Worm (Caenorhabditis elegans) whole organism, L1 larva: ENCODE results near the gene tmem-138.

Source experiments
- C34B4.2 ChIP-seq: sonication (generic microtip); optimal IDR thresholded peaks from 2 replicates; lab custom pipeline; 2017; ENCODE audit warnings: mild to moderate bottlenecking, missing genetic modification characterization, missing compliant biosample characterization
- Y116A8C.19 ChIP-seq: sonication (generic microtip); optimal IDR thresholded peaks from 2 replicates; lab custom pipeline; 2016; ENCODE audit warnings: missing compliant biosample characterization, missing genetic modification characterization, borderline replicate concordance
- aly-2 ChIP-seq: fragments of 150-350 bp; optimal IDR thresholded peaks from 2 replicates; lab custom pipeline; 2014; ENCODE audit warnings: missing biosample characterization, missing genetic modification characterization
- ceh-63 ChIP-seq: fragments of 200-800 bp; sonication (Bioruptor generic); optimal IDR thresholded peaks from 2 replicates; lab custom pipeline; 2018; ENCODE audit warnings: mild to moderate bottlenecking, missing genetic modification characterization, missing compliant biosample characterization
- ceh-8 ChIP-seq: fragments of 200-800 bp; sonication (Bioruptor generic); optimal IDR thresholded peaks from 2 replicates; lab custom pipeline; 2018; ENCODE audit warnings: mild to moderate bottlenecking, missing genetic modification characterization, moderate library complexity, missing compliant biosample characterization
- ceh-90 ChIP-seq: sonication (generic microtip); optimal IDR thresholded peaks from 2 replicates; lab custom pipeline; 2016; ENCODE audit warnings: missing genetic modification characterization, missing compliant biosample characterization
- ces-1 ChIP-seq: fragments of 150-350 bp; optimal IDR thresholded peaks from 2 replicates; lab custom pipeline; 2014; ENCODE audit warnings: missing biosample characterization, missing genetic modification reagents, missing genetic modification characterization
- dpl-1 ChIP-seq, 3 experiments: fragments of 150-350 bp in 2 of 3; sonication (generic microtip) in 1 of 3; optimal IDR thresholded peaks; 2 replicates each; lab custom pipeline; 2014 to 2017; ENCODE audit warnings: missing biosample characterization in 3 of 3, missing genetic modification characterization in 3 of 3, missing genetic modification reagents in 3 of 3
- dsc-1 ChIP-seq: sonication (generic microtip); optimal IDR thresholded peaks from 2 replicates; lab custom pipeline; 2016; ENCODE audit warnings: mild to moderate bottlenecking, missing genetic modification characterization, missing compliant biosample characterization
- efl-1 ChIP-seq, 4 experiments: fragments of 150-350 bp; optimal IDR thresholded peaks in 3 of 4; peaks in 1 of 4; 1 replicate in 1 of 4; 2 replicates in 3 of 4; lab custom pipeline; 2014; ENCODE audit warnings: missing biosample characterization in 2 of 4, missing genetic modification characterization in 2 of 4, missing genetic modification reagents in 2 of 4
- egl-13 ChIP-seq: sonication (generic microtip); optimal IDR thresholded peaks from 2 replicates; lab custom pipeline; 2016; ENCODE audit warnings: missing genotype, missing genetic modification reagents, missing genetic modification characterization, missing compliant biosample characterization
- egl-27 ChIP-seq, 2 experiments: fragments of 150-350 bp in 1 of 2; sonication (generic microtip); optimal IDR thresholded peaks; 3 replicates each; lab custom pipeline; 2017 to 2018; ENCODE audit warnings: missing biosample characterization in 2 of 2, missing genetic modification characterization in 2 of 2, missing genetic modification reagents in 2 of 2
- fkh-10 ChIP-seq: sonication (generic microtip); optimal IDR thresholded peaks from 2 replicates; lab custom pipeline; 2017; ENCODE audit warnings: missing biosample characterization, missing genetic modification reagents, missing genetic modification characterization
- fkh-8 ChIP-seq: sonication (generic microtip); optimal IDR thresholded peaks from 2 replicates; lab custom pipeline; 2016; ENCODE audit warnings: mild to moderate bottlenecking, missing genetic modification characterization, missing compliant biosample characterization
- grh-1 ChIP-seq: fragments of 200-800 bp; sonication (Bioruptor generic); IDR thresholded peaks from 2 replicates; pipeline ENCODE4 v1.3.6; 2022; ENCODE audit warnings: missing genetic modification reagents, missing genetic modification characterization, missing compliant biosample characterization
- hlh-17 ChIP-seq: fragments of 200-800 bp; sonication (Bioruptor generic); optimal IDR thresholded peaks from 2 replicates; lab custom pipeline; 2018; ENCODE audit warnings: missing genetic modification characterization, mild to moderate bottlenecking, missing compliant biosample characterization, moderate library complexity, borderline replicate concordance
- hlh-4 ChIP-seq: sonication (generic microtip); optimal IDR thresholded peaks from 2 replicates; lab custom pipeline; 2016; ENCODE audit warnings: mild to moderate bottlenecking, missing genetic modification characterization, missing compliant biosample characterization
- isw-1 ChIP-seq: fragments of 200-800 bp; sonication (Bioruptor generic); IDR thresholded peaks from 2 replicates; pipeline ENCODE4 v1.3.6; 2022; ENCODE audit warnings: missing genetic modification characterization, missing compliant biosample characterization
- jun-1 ChIP-seq: fragments of 150-350 bp; optimal IDR thresholded peaks from 2 replicates; lab custom pipeline; 2014; ENCODE audit warnings: missing biosample characterization, missing genetic modification reagents, missing genetic modification characterization
- lin-14 ChIP-seq: fragments of 200-800 bp; sonication (Bioruptor generic); optimal IDR thresholded peaks from 2 replicates; lab custom pipeline; 2018; ENCODE audit warnings: mild to moderate bottlenecking, missing genetic modification characterization, moderate library complexity, missing compliant biosample characterization
- lin-35 ChIP-seq, 2 experiments: fragments of 150-350 bp; optimal IDR thresholded peaks; 2 replicates each; lab custom pipeline; 2014; ENCODE audit warnings: missing biosample characterization in 2 of 2, missing genetic modification characterization in 2 of 2, missing genetic modification reagents in 2 of 2
- lin-39 ChIP-seq: fragments of 150-350 bp; optimal IDR thresholded peaks from 2 replicates; lab custom pipeline; 2014; ENCODE audit warnings: missing biosample characterization, missing genetic modification reagents, missing genetic modification characterization
- mef-2 ChIP-seq: fragments of 150-350 bp; optimal IDR thresholded peaks from 2 replicates; lab custom pipeline; 2014; ENCODE audit warnings: missing biosample characterization, missing genetic modification characterization
- nhr-11 ChIP-seq: fragments of 150-350 bp; optimal IDR thresholded peaks from 2 replicates; lab custom pipeline; 2014; ENCODE audit warnings: missing biosample characterization, missing genetic modification characterization
- nhr-76 ChIP-seq: sonication (generic microtip); optimal IDR thresholded peaks from 2 replicates; lab custom pipeline; 2017; ENCODE audit warnings: missing biosample characterization, missing genetic modification characterization
- nhr-84 ChIP-seq: sonication (generic microtip); optimal IDR thresholded peaks from 2 replicates; lab custom pipeline; 2017; ENCODE audit warnings: missing biosample characterization, missing genetic modification characterization
- nhr-85 ChIP-seq: sonication (generic microtip); peaks from one replicate; lab custom pipeline; 2016; ENCODE audit warnings: missing genetic modification characterization, inconsistent platforms, missing compliant biosample characterization
- pax-3 ChIP-seq: fragments of 200-800 bp; sonication (Bioruptor generic); optimal IDR thresholded peaks from 2 replicates; lab custom pipeline; 2018; ENCODE audit warnings: mild to moderate bottlenecking, missing genetic modification characterization, moderate library complexity, missing compliant biosample characterization
- pqm-1 ChIP-seq: sonication (generic microtip); optimal IDR thresholded peaks from 3 replicates; lab custom pipeline; 2017; ENCODE audit warnings: missing biosample characterization, missing genetic modification characterization
- rnt-1 ChIP-seq: sonication (generic microtip); optimal IDR thresholded peaks from 2 replicates; lab custom pipeline; 2016; ENCODE audit warnings: mild to moderate bottlenecking, missing genetic modification characterization, moderate library complexity, missing compliant biosample characterization
- skn-1 ChIP-seq: fragments of 150-350 bp; optimal IDR thresholded peaks from 2 replicates; lab custom pipeline; 2014; ENCODE audit warnings: missing biosample characterization, missing genetic modification characterization
- snpc-4 ChIP-seq: fragments of 150-350 bp; optimal IDR thresholded peaks from 2 replicates; lab custom pipeline; 2014; ENCODE audit warnings: missing biosample characterization, missing genetic modification characterization
- sptf-1 ChIP-seq: fragments of 150-350 bp; optimal IDR thresholded peaks from 2 replicates; lab custom pipeline; 2014; ENCODE audit warnings: missing biosample characterization, missing genetic modification characterization
- sup-37 ChIP-seq: fragments of 200-800 bp; sonication (Bioruptor generic); optimal IDR thresholded peaks from 2 replicates; lab custom pipeline; 2018; ENCODE audit warnings: mild to moderate bottlenecking, missing genetic modification characterization, missing compliant biosample characterization
- swsn-7 ChIP-seq: sonication (generic microtip); optimal IDR thresholded peaks from 2 replicates; lab custom pipeline; 2016; ENCODE audit warnings: missing genetic modification characterization, missing compliant biosample characterization
- tlp-1 ChIP-seq: fragments of 150-350 bp; optimal IDR thresholded peaks from 2 replicates; lab custom pipeline; 2014; ENCODE audit warnings: missing biosample characterization, missing genetic modification characterization
- unc-30 ChIP-seq: sonication (generic microtip); optimal IDR thresholded peaks from 2 replicates; lab custom pipeline; 2017; ENCODE audit warnings: missing biosample characterization, missing genetic modification characterization
- vab-15 ChIP-seq: sonication (generic microtip); optimal IDR thresholded peaks from 2 replicates; lab custom pipeline; 2017; ENCODE audit warnings: missing genotype, mild to moderate bottlenecking, missing genetic modification characterization, missing compliant biosample characterization
- xbp-1 ChIP-seq: sonication (generic microtip); optimal IDR thresholded peaks from 2 replicates; lab custom pipeline; 2016; ENCODE audit warnings: missing genetic modification characterization, missing compliant biosample characterization
- ztf-11 ChIP-seq, 2 experiments: sonication (generic microtip); optimal IDR thresholded peaks; 2 replicates each; lab custom pipeline; 2016 to 2017; ENCODE audit warnings: missing genetic modification characterization in 2 of 2, missing biosample characterization in 1 of 2, missing compliant biosample characterization in 1 of 2

The tmem-138 gene

DNA sequence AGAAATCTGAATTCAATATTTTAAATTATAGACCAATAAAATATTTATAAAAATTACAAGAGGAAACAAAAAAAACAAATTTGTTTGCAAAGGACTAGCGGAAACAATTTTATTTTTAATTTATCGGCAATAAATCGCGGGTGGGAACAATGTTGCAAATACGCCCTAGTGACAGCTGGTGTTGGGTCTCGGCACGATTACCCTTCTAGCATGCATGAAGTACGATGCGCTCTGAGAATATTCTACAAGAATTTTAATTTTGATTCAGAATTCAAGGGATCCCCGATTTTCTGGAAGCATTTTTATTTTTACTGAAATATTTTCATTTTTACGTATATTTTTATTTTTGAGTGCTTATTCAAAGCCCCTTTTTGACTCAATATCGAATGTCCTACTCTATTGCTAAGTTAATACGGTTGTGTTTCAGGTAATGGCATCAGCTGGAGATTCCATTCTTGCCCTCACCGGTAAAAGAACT is 27.9 kb downstream of the tmem-138 start, which contains the start of the genes mig-5 and cct-1 (continued):
- peak; percentile 96 for TF ChIP-seq jun-1 (tag; lab: Kevin White, UChicago)
- peak; percentile 99 for TF ChIP-seq dsc-1 (tag; lab: Kevin White, UChicago)
- peak; percentile 71 for TF ChIP-seq C34B4.2 (tag; lab: Kevin White, UChicago)
- peak; percentile 97 for TF ChIP-seq skn-1 (tag; lab: Kevin White, UChicago)
- TF ChIP-seq nhr-11 (tag; lab: Kevin White, UChicago): peak; percentile 98
- peak; percentile 98 for TF ChIP-seq lin-39 (tag; lab: Kevin White, UChicago)
- TF ChIP-seq pqm-1 (tag; lab: Kevin White, UChicago): peak; percentile 38
- TF ChIP-seq nhr-84 (tag; lab: Kevin White, UChicago): no peak
- TF ChIP-seq Y116A8C.19: no peak
- peak; percentile 87 to 93 (median 89) for TF ChIP-seq dpl-1 (GFP tag; optimal IDR thresholded peaks at IDR 0.05; lab: Kevin White, UChicago)
- peak; percentile 98 for TF ChIP-seq fkh-8 (tag; lab: Kevin White, UChicago)
- TF ChIP-seq hlh-17: no peak
- TF ChIP-seq swsn-7: peak; percentile 98
- peak; percentile 75 for TF ChIP-seq unc-30 (tag; lab: Kevin White, UChicago)
- TF ChIP-seq ces-1 (GFP tag; lab: Kevin White, UChicago): peak; percentile 39
- peak; percentile 92 for TF ChIP-seq sup-37
- TF ChIP-seq isw-1 (GFP tag; lab: Robert Waterston, UW): peak; percentile 99
- no peak for TF ChIP-seq sptf-1
- TF ChIP-seq ceh-63 (GFP tag; lab: Kevin White, UChicago): peak; percentile 90
- peak; percentile 97 for TF ChIP-seq ceh-8 (GFP tag; lab: Kevin White, UChicago)
- no peak for TF ChIP-seq tlp-1 (tag; lab: Kevin White, UChicago)
- TF ChIP-seq pax-3: peak; percentile 91
- TF ChIP-seq lin-14 (GFP tag; lab: Kevin White, UChicago): peak; percentile 98
- TF ChIP-seq xbp-1 (tag; lab: Kevin White, UChicago): peak; percentile 98
- TF ChIP-seq nhr-76 (tag; lab: Kevin White, UChicago): peak; percentile 34
- TF ChIP-seq fkh-10 (GFP tag; lab: Kevin White, UChicago): peak; percentile 84
- peak; percentile 91 for TF ChIP-seq snpc-4 (tag; lab: Kevin White, UChicago)
- peak; percentile 12 for TF ChIP-seq hlh-4 (tag; lab: Kevin White, UChicago)
- peak; percentile 85 for TF ChIP-seq mef-2 (tag; lab: Kevin White, UChicago)
- TF ChIP-seq egl-13 (tag; lab: Kevin White, UChicago): peak; percentile 97
- peak; percentile 94 for TF ChIP-seq vab-15 (tag; lab: Kevin White, UChicago)
- TF ChIP-seq efl-1 (optimal IDR thresholded peaks at IDR 0.05; lab: Kevin White, UChicago): peak; percentile 96 to 98
- TF ChIP-seq efl-1 (GFP tag; optimal IDR thresholded peaks at IDR 0.05 in 1 of 2; lab: Kevin White, UChicago): peak; percentile 85 to 99

- peak in 1 of 2 experiments; percentile 1 for TF ChIP-seq lin-35 (GFP tag; optimal IDR thresholded peaks at IDR 0.05; lab: Kevin White, UChicago)
- no peak for TF ChIP-seq efl-1 (optimal IDR thresholded peaks at IDR 0.05; lab: Kevin White, UChicago)
- TF ChIP-seq efl-1 (GFP tag; optimal IDR thresholded peaks at IDR 0.05 in 1 of 2; lab: Kevin White, UChicago): no peak
- peak; percentile 5 for TF ChIP-seq aly-2 (tag; lab: Kevin White, UChicago)
- no peak for TF ChIP-seq ceh-90
- TF ChIP-seq nhr-11 (tag; lab: Kevin White, UChicago): no peak
- TF ChIP-seq vab-15 (tag; lab: Kevin White, UChicago): no peak
- TF ChIP-seq nhr-85: peak; percentile 53
These were observed 30.4 kb downstream of the tmem-138 start for ce11 chrII:8187516-8187915.

ce11 chrII:8190455-8190854 is 33.3 kb downstream of the tmem-138 start, which contains the start of gene T05C12.8:
TSS of gene T05C12.8 (minus strand) at chrII:8190555.
- TF ChIP-seq skn-1 (tag; lab: Kevin White, UChicago) (no peak), grh-1 (GFP tag; lab: Robert Waterston, UW) (no peak), rnt-1 (tag; lab: Kevin White, UChicago) (no peak), fkh-8 (tag; lab: Kevin White, UChicago) (peak; percentile 85), sptf-1 (no peak), ztf-11 (tag; optimal IDR thresholded peaks at IDR 0.05; lab: Kevin White, UChicago) (no peak), egl-27 (tag; optimal IDR thresholded peaks at IDR 0.05; lab: Kevin White, UChicago) (no peak), swsn-7 (no peak)
